Worm (Caenorhabditis elegans): ENCODE results near the gene C35A5.5.
A peak's percentile ranks its signal among the peaks of the same experiment; 100 is the strongest.

C35A5.5 gene

DNA sequence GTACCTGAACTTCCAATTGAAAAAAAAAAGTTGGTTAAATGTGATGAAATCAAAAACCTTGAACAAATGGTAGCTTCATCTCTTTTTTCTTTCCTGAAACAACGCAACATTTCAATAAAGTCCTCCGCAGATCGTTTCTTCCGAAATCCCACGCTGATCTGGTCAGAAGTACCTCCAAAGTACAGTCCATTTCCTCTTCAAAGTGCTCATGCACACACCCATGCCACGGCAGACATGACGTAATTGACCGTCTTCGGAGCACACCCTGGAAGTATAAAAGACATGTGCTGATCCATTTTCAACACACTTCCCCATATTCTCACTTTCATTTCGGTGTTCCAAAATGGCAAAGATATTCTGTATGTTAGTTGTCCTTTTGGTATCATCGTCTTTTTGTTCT, 1.8 kb upstream of the C35A5.5 start, which contains the start of gene C35A5.10:
Gene C35A5.10, plus strand, starts transcription at position 301 of the 400 bp plus-strand sequence.
- TF ChIP-seq ztf-23 (GFP tag; IDR thresholded peaks at IDR 0.05) (no peak), med-1 (GFP tag; optimal IDR thresholded peaks at IDR 0.05; ENCODE audit: insufficient read depth) (no peak), T22C8.4 (GFP tag; IDR thresholded peaks at IDR 0.05) (no peak), tab-1 (GFP tag; IDR thresholded peaks at IDR 0.05) (no peak), cog-1 (tag; optimal IDR thresholded peaks at IDR 0.05) (no peak), klf-2 (GFP tag; conservative IDR thresholded peaks at IDR 0.05) (no peak), ref-1 (GFP tag; conservative IDR thresholded peaks at IDR 0.05) (no peak), ztf-29 (GFP tag; IDR thresholded peaks at IDR 0.05) (no peak)

DNA sequence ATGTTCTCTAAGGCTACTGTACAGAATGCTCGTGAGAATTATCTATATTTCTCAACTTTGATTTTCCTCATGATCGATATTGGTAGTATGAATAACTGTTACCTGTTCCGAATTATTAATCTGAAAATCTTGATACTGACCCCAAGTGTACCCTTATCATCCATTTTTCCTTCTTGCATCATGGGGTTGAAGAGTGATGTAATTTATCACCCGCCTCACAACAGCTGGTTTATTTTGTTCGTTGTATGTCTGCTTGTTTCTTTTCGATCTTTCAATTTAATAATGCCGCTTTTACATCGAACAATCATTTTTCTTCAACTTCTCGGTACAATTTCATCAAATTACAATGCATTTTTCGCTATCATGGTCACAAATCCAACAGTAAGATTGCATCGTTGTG, 3.2 kb downstream of the C35A5.5 start, which contains the start of gene C35A5.6:
Gene C35A5.6, plus strand, starts transcription at position 283 of the 400 bp plus-strand sequence.
- no peak for TF ChIP-seq ref-1 (GFP tag; conservative IDR thresholded peaks at IDR 0.05)
- no peak for TF ChIP-seq ztf-29 (GFP tag; IDR thresholded peaks at IDR 0.05)
- TF ChIP-seq ztf-23 (GFP tag; IDR thresholded peaks at IDR 0.05), result no peak
- no peak for TF ChIP-seq cog-1 (tag; optimal IDR thresholded peaks at IDR 0.05)
- TF ChIP-seq med-1 (GFP tag; optimal IDR thresholded peaks at IDR 0.05; ENCODE audit: insufficient read depth), result no peak
- no peak for TF ChIP-seq T22C8.4 (GFP tag; IDR thresholded peaks at IDR 0.05)
- no peak for TF ChIP-seq tab-1 (GFP tag; IDR thresholded peaks at IDR 0.05)
- no peak for TF ChIP-seq flt-1 (GFP tag; IDR thresholded peaks at IDR 0.05)

- no peak for TF ChIP-seq ztf-23 (GFP tag; IDR thresholded peaks at IDR 0.05)
- no peak for TF ChIP-seq T22C8.4 (GFP tag; IDR thresholded peaks at IDR 0.05)
- no peak for TF ChIP-seq tab-1 (GFP tag; IDR thresholded peaks at IDR 0.05)
These were observed 8.6 kb downstream of the C35A5.5 start, which contains the start of gene dmsr-8 for ce11 chrV:10514271-10514670. Gene dmsr-8 (minus strand): TSS chrV:10514371.

DNA sequence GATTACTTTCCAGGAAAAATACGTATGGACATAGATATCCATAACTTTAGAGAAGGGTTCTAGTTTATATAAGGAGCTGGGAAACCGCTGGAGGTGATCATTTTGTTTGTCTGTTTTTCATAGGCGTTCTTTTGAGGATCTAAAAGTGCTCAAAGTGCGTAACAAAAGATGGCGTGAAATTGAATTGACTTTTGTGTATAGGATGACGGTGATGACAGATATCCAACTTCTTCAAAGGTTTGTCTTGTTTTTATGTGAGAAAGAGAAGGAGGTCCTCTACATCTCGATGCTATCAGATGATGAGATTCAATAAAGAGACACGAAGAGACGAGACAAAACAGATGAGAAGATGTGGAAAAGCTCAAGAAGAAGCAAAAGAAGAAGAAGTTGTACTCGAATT, 11.0 kb downstream of the C35A5.5 start:
- TF ChIP-seq flt-1 (GFP tag; IDR thresholded peaks at IDR 0.05) (no peak), ref-1 (GFP tag; conservative IDR thresholded peaks at IDR 0.05) (no peak), tab-1 (GFP tag; IDR thresholded peaks at IDR 0.05) (no peak)

ce11 chrV:10525902-10526301, 20.2 kb downstream of the C35A5.5 start, which contains the start of the genes C35A5.8 and hda-11:
Gene C35A5.8 (minus strand): TSS chrV:10525908.
Gene hda-11 (plus strand): TSS chrV:10526184.
- TF ChIP-seq cog-1 (tag; optimal IDR thresholded peaks at IDR 0.05), result peak; percentile 3
- no peak for TF ChIP-seq T22C8.4 (GFP tag; IDR thresholded peaks at IDR 0.05)
- no peak for TF ChIP-seq ztf-29 (GFP tag; IDR thresholded peaks at IDR 0.05)
- no peak for TF ChIP-seq ztf-23 (GFP tag; IDR thresholded peaks at IDR 0.05)
- no peak for TF ChIP-seq med-1 (GFP tag; optimal IDR thresholded peaks at IDR 0.05; ENCODE audit: insufficient read depth)
- TF ChIP-seq flt-1 (GFP tag; IDR thresholded peaks at IDR 0.05), result peak; percentile 79; the same call in 1 of the 2 replicates
- 0 out of 2 replicates have a peak, but pooled peaks have one; percentile 27 for TF ChIP-seq klf-2 (GFP tag; conservative IDR thresholded peaks at IDR 0.05)
- TF ChIP-seq ref-1 (GFP tag; conservative IDR thresholded peaks at IDR 0.05), result no peak
- TF ChIP-seq tab-1 (GFP tag; IDR thresholded peaks at IDR 0.05), result no peak

DNA sequence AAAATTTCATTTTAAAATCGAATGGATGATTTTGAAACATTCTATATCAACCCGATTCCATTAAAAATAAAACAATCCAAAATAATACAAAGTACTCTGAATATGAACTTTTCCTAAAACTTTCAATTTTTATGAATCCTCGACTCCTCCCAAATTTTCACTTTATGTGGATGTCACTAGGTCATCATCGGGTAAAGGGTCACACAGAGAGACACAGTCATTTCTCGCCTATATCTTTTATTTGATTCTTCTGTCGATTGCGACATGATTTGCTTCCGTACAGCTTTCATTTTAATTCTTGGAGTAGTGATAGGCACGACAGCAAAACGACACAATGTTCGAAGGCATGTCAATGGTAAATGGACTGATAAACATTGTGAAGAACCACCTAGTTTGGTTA, 22.8 kb downstream of the C35A5.5 start, which contains the start of gene F25D1.3:
Gene F25D1.3, plus strand, starts transcription at position 225 of the 400 bp plus-strand sequence.
- no peak for TF ChIP-seq cog-1 (tag; optimal IDR thresholded peaks at IDR 0.05)
- TF ChIP-seq ztf-23 (GFP tag; IDR thresholded peaks at IDR 0.05), result no peak
- TF ChIP-seq med-1 (GFP tag; optimal IDR thresholded peaks at IDR 0.05; ENCODE audit: insufficient read depth), result no peak
- no peak for TF ChIP-seq ztf-29 (GFP tag; IDR thresholded peaks at IDR 0.05)
- no peak for TF ChIP-seq flt-1 (GFP tag; IDR thresholded peaks at IDR 0.05)
- TF ChIP-seq ref-1 (GFP tag; conservative IDR thresholded peaks at IDR 0.05), result no peak

- TF ChIP-seq flt-1 (GFP tag; IDR thresholded peaks at IDR 0.05) (no peak), med-1 (GFP tag; optimal IDR thresholded peaks at IDR 0.05; ENCODE audit: insufficient read depth) (no peak), T22C8.4 (GFP tag; IDR thresholded peaks at IDR 0.05) (no peak), ztf-29 (GFP tag; IDR thresholded peaks at IDR 0.05) (no peak), tab-1 (GFP tag; IDR thresholded peaks at IDR 0.05) (no peak), ref-1 (GFP tag; conservative IDR thresholded peaks at IDR 0.05) (no peak), klf-2 (GFP tag; conservative IDR thresholded peaks at IDR 0.05) (no peak), ztf-23 (GFP tag; IDR thresholded peaks at IDR 0.05) (no peak), cog-1 (tag; optimal IDR thresholded peaks at IDR 0.05) (no peak)
These were observed 23.9 kb downstream of the C35A5.5 start for ce11 chrV:10529600-10529999.

DNA sequence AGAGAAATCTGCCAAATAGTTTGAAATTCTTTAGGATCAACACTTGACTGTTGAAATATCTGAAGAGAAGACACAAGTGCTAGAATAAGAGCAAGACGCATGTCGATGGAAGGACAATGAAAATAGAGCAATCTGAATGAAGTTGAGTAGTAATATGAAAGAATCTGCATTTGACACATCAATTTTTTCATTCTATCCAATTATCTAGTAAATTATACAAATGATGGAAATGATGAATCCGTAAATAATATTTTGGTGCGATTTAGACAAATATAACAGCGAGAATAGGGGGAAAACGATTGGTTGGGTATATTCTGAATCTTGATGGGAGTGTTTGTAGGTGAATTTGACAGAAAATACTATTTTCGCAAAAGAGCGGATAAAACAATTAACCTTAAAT, 27.1 kb downstream of the C35A5.5 start, which contains the start of gene txt-10:
Gene txt-10, minus strand, starts transcription at position 101 of the 400 bp plus-strand sequence.
- no peak for TF ChIP-seq ref-1 (GFP tag; conservative IDR thresholded peaks at IDR 0.05)
- TF ChIP-seq flt-1 (GFP tag; IDR thresholded peaks at IDR 0.05), result no peak
- no peak for TF ChIP-seq T22C8.4 (GFP tag; IDR thresholded peaks at IDR 0.05)
- no peak for TF ChIP-seq ztf-29 (GFP tag; IDR thresholded peaks at IDR 0.05)
- no peak for TF ChIP-seq med-1 (GFP tag; optimal IDR thresholded peaks at IDR 0.05; ENCODE audit: insufficient read depth)
- no peak for TF ChIP-seq ztf-23 (GFP tag; IDR thresholded peaks at IDR 0.05)
- no peak for TF ChIP-seq tab-1 (GFP tag; IDR thresholded peaks at IDR 0.05)

DNA sequence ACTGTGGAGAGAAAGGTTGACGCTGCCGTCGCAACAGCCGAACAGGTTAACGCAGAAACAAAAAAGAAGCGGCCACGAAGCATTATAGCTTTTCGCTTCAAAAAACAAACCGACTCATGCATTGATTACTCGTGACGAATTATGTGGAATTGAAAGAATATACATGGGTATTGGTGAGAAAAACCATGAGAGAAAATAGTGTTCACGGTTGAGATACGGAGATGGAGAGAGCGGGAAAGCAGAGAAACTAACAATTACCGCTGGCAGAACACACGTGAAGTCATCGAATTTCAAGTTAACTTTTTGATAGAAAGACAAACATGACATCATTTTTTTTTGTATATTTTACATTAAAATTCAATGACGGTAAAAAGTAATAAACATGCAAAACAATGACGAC, 29.7 kb downstream of the C35A5.5 start:
- TF ChIP-seq med-1 (GFP tag; optimal IDR thresholded peaks at IDR 0.05; ENCODE audit: insufficient read depth) (no peak), ztf-23 (GFP tag; IDR thresholded peaks at IDR 0.05) (no peak), ztf-29 (GFP tag; IDR thresholded peaks at IDR 0.05) (no peak), flt-1 (GFP tag; IDR thresholded peaks at IDR 0.05) (no peak), tab-1 (GFP tag; IDR thresholded peaks at IDR 0.05) (no peak), klf-2 (GFP tag; conservative IDR thresholded peaks at IDR 0.05) (no peak), T22C8.4 (GFP tag; IDR thresholded peaks at IDR 0.05) (no peak), cog-1 (tag; optimal IDR thresholded peaks at IDR 0.05) (no peak), ref-1 (GFP tag; conservative IDR thresholded peaks at IDR 0.05) (no peak)

DNA sequence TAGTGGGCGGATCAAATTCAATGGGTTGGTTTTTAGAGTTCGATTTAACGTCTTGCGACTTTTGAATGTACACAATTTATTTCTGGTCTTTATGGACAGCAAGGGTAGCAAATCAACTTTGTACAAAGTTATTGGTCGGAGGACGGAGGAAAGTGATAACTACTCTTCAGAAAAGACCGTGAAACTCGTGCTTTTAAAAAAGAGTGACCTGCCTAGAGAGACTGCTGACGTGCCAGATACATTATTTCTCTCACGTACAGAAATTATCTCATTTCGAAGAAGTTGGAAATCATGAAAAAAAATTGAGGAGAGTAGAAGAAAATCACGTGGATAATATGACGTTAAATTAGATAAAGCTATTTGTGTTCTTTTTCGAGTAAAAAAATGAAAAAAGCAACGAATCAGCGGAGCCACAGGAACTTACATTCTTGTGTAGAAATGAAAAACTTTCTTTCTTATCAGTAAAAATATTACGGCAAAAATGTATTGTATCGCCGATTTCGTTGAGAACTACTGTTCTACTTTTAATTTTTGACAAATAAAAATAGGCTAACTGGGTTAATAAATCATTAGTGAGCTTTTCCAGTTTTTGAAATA, 30.5 kb downstream of the C35A5.5 start, which contains the start of gene ppm-1.A:
Gene ppm-1.A, minus strand, starts transcription at position 294 of the 597 bp plus-strand sequence.
- TF ChIP-seq ztf-23 (GFP tag; IDR thresholded peaks at IDR 0.05) (no peak), T22C8.4 (GFP tag; IDR thresholded peaks at IDR 0.05) (no peak), ref-1 (GFP tag; conservative IDR thresholded peaks at IDR 0.05) (no peak), tab-1 (GFP tag; IDR thresholded peaks at IDR 0.05) (no peak), med-1 (GFP tag; optimal IDR thresholded peaks at IDR 0.05; ENCODE audit: insufficient read depth) (no peak), klf-2 (GFP tag; conservative IDR thresholded peaks at IDR 0.05) (no peak), cog-1 (tag; optimal IDR thresholded peaks at IDR 0.05) (no peak), ztf-29 (GFP tag; IDR thresholded peaks at IDR 0.05) (no peak), flt-1 (GFP tag; IDR thresholded peaks at IDR 0.05) (no peak)
